Worm (Caenorhabditis elegans) whole organism, late embryonic: ENCODE results near the gene C13F10.8.

Experiments
- C08G9.2 ChIP-seq: sonication (generic microtip); optimal IDR thresholded peaks from 2 replicates; lab custom pipeline; 2016; ENCODE audit warnings: mild to moderate bottlenecking, missing genetic modification characterization, moderate library complexity, missing compliant biosample characterization
- C38D4.7 ChIP-seq: fragments of 200-800 bp; sonication (Bioruptor generic); optimal IDR thresholded peaks from 2 replicates; lab custom pipeline; 2018; ENCODE audit warnings: mild to moderate bottlenecking, missing genetic modification characterization, moderate library complexity, missing compliant biosample characterization
- Y22D7AL.16 ChIP-seq: sonication (generic microtip); optimal IDR thresholded peaks from 2 replicates; lab custom pipeline; 2016; ENCODE audit warnings: missing genetic modification characterization, missing compliant biosample characterization
- ahr-1 ChIP-seq: sonication (generic microtip); optimal IDR thresholded peaks from 2 replicates; lab custom pipeline; 2016; ENCODE audit warnings: missing genetic modification characterization, missing compliant biosample characterization
- ama-1 ChIP-seq: fragments of 150-350 bp; optimal IDR thresholded peaks from 2 replicates; lab custom pipeline; 2014
- ceh-19 ChIP-seq: fragments of 200-800 bp; sonication (Bioruptor generic); optimal IDR thresholded peaks from 2 replicates; lab custom pipeline; 2018; ENCODE audit warnings: mild to moderate bottlenecking, missing genetic modification characterization, missing compliant biosample characterization
- ceh-22 ChIP-seq: sonication (generic microtip); optimal IDR thresholded peaks from 2 replicates; lab custom pipeline; 2017; ENCODE audit warnings: missing biosample characterization, missing genetic modification characterization
- ceh-24 ChIP-seq: sonication (generic microtip); optimal IDR thresholded peaks from 2 replicates; lab custom pipeline; 2016; ENCODE audit warnings: mild to moderate bottlenecking, missing genetic modification characterization, missing compliant biosample characterization
- ceh-30 ChIP-seq: fragments of 150-350 bp; optimal IDR thresholded peaks from 2 replicates; lab custom pipeline; 2014; ENCODE audit warnings: missing biosample characterization, missing genetic modification characterization
- ceh-34 ChIP-seq: sonication (generic microtip); optimal IDR thresholded peaks from 2 replicates; lab custom pipeline; 2016; ENCODE audit warnings: mild to moderate bottlenecking, missing genetic modification characterization, missing compliant biosample characterization
- ceh-48 ChIP-seq: sonication (generic microtip); optimal IDR thresholded peaks from 2 replicates; lab custom pipeline; 2016; ENCODE audit warnings: missing genetic modification characterization, inconsistent platforms, missing compliant biosample characterization
- che-1 ChIP-seq: sonication (generic microtip); optimal IDR thresholded peaks from 2 replicates; lab custom pipeline; 2016; ENCODE audit warnings: mild to moderate bottlenecking, missing genetic modification characterization, missing compliant biosample characterization
- elt-2 ChIP-seq: sonication (generic microtip); optimal IDR thresholded peaks from 2 replicates; lab custom pipeline; 2016; ENCODE audit warnings: missing genetic modification reagents, missing genetic modification characterization, missing compliant biosample characterization
- elt-4 ChIP-seq: sonication (generic microtip); optimal IDR thresholded peaks from 2 replicates; lab custom pipeline; 2016; ENCODE audit warnings: missing genetic modification characterization, missing compliant biosample characterization
- fkh-10 ChIP-seq: fragments of 150-350 bp; optimal IDR thresholded peaks from 2 replicates; lab custom pipeline; 2014; ENCODE audit warnings: missing biosample characterization, missing genetic modification reagents, missing genetic modification characterization
- hlh-15 ChIP-seq: sonication (generic microtip); optimal IDR thresholded peaks from 2 replicates; lab custom pipeline; 2016; ENCODE audit warnings: missing genetic modification characterization, missing compliant biosample characterization
- hlh-30 ChIP-seq: sonication (generic microtip); optimal IDR thresholded peaks from 2 replicates; lab custom pipeline; 2017; ENCODE audit warnings: antibody characterized with exemption, missing genetic modification characterization, missing compliant biosample characterization; ENCODE audit not compliant: insufficient read depth
- lim-6 ChIP-seq: sonication (generic microtip); optimal IDR thresholded peaks from 2 replicates; lab custom pipeline; 2016; ENCODE audit warnings: missing genetic modification characterization, missing compliant biosample characterization
- lin-11 ChIP-seq: fragments of 200-800 bp; sonication (Bioruptor generic); optimal IDR thresholded peaks from 2 replicates; lab custom pipeline; 2018; ENCODE audit warnings: mild to moderate bottlenecking, missing genetic modification characterization, missing compliant biosample characterization
- nfya-1 ChIP-seq: sonication (generic microtip); optimal IDR thresholded peaks from 2 replicates; lab custom pipeline; 2017; ENCODE audit warnings: missing genetic modification characterization, mild to moderate bottlenecking, missing compliant biosample characterization, antibody characterized with exemption, moderate library complexity
- nhr-11 ChIP-seq: fragments of 150-350 bp; optimal IDR thresholded peaks from 2 replicates; lab custom pipeline; 2014; ENCODE audit warnings: missing biosample characterization, missing genetic modification characterization
- pag-3 ChIP-seq: sonication (generic microtip); optimal IDR thresholded peaks from 2 replicates; lab custom pipeline; 2016; ENCODE audit warnings: missing compliant biosample characterization, missing genetic modification characterization, borderline replicate concordance
- pat-9 ChIP-seq: fragments of 200-800 bp; sonication (Bioruptor generic); optimal IDR thresholded peaks from 2 replicates; lab custom pipeline; 2018; ENCODE audit warnings: mild to moderate bottlenecking, missing genetic modification characterization, moderate library complexity, missing compliant biosample characterization
- pax-1 ChIP-seq: fragments of 150-350 bp; optimal IDR thresholded peaks from 2 replicates; lab custom pipeline; 2014; ENCODE audit warnings: missing biosample characterization, missing genetic modification characterization
- pha-2 ChIP-seq: sonication (generic microtip); optimal IDR thresholded peaks from 2 replicates; lab custom pipeline; 2017; ENCODE audit warnings: mild to moderate bottlenecking, missing genetic modification characterization, missing compliant biosample characterization
- pha-4 ChIP-seq: fragments of 150-350 bp; optimal IDR thresholded peaks from 2 replicates; lab custom pipeline; 2018; ENCODE audit warnings: missing biosample characterization, missing genetic modification reagents, missing genetic modification characterization
- pros-1 ChIP-seq: fragments of 150-350 bp; optimal IDR thresholded peaks from 2 replicates; lab custom pipeline; 2014; ENCODE audit warnings: missing biosample characterization, missing genetic modification reagents, missing genetic modification characterization
- sox-2 ChIP-seq: fragments of 200-800 bp; sonication (Bioruptor generic); IDR thresholded peaks from 2 replicates; pipeline ENCODE4 v1.3.6; 2022; ENCODE audit warnings: missing genetic modification reagents, missing genetic modification characterization, missing compliant biosample characterization
- syd-9 ChIP-seq: sonication (generic microtip); optimal IDR thresholded peaks from 2 replicates; lab custom pipeline; 2016; ENCODE audit warnings: mild to moderate bottlenecking, missing genetic modification characterization, moderate library complexity, missing compliant biosample characterization
- tbx-2 ChIP-seq: sonication (generic microtip); optimal IDR thresholded peaks from 2 replicates; lab custom pipeline; 2016; ENCODE audit warnings: missing genetic modification characterization, missing compliant biosample characterization
- tbx-7 ChIP-seq: sonication (generic microtip); optimal IDR thresholded peaks from 2 replicates; lab custom pipeline; 2016; ENCODE audit warnings: missing genotype, missing genetic modification characterization, missing compliant biosample characterization
- unc-55 ChIP-seq: sonication (generic microtip); optimal IDR thresholded peaks from 2 replicates; lab custom pipeline; 2017; ENCODE audit warnings: missing biosample characterization, missing genetic modification reagents, missing genetic modification characterization

C13F10.8 gene

ce11 chrV:7194818-7195217 is 26.0 kb downstream of the C13F10.8 start:
- TF ChIP-seq elt-2 (tag; lab: Kevin White, UChicago) (no peak), tbx-7 (tag; lab: Kevin White, UChicago) (no peak)

ce11 chrV:7193562-7193961 is 27.3 kb downstream of the C13F10.8 start, which contains the start of gene F09G2.8:
Gene F09G2.8 (minus strand): TSS chrV:7193662.
- TF ChIP-seq Y22D7AL.16 (tag; lab: Kevin White, UChicago), result no peak
- no peak for TF ChIP-seq hlh-30 (tag; lab: Kevin White, UChicago)
- no peak for TF ChIP-seq tbx-7 (tag; lab: Kevin White, UChicago)
- TF ChIP-seq fkh-10 (GFP tag; lab: Kevin White, UChicago), result no peak
- no peak for TF ChIP-seq ahr-1 (tag; lab: Kevin White, UChicago)
- TF ChIP-seq lim-6, result no peak
- no peak for TF ChIP-seq C08G9.2 (tag; lab: Kevin White, UChicago)
- TF ChIP-seq ceh-22 (tag; lab: Kevin White, UChicago), result no peak
- no peak for TF ChIP-seq elt-4 (tag; lab: Kevin White, UChicago)
- TF ChIP-seq pros-1 (tag; lab: Kevin White, UChicago), result no peak
- no peak for TF ChIP-seq che-1
- TF ChIP-seq lin-11 (tag; lab: Kevin White, UChicago), result no peak
- no peak for TF ChIP-seq nfya-1 (tag; lab: Kevin White, UChicago)
- TF ChIP-seq ceh-34 (tag; lab: Kevin White, UChicago), result no peak
- TF ChIP-seq syd-9, result no peak
- no peak for TF ChIP-seq pag-3 (tag; lab: Kevin White, UChicago)

ce11 chrV:7187295-7187694 is 33.5 kb downstream of the C13F10.8 start:
- TF ChIP-seq elt-4 (tag; lab: Kevin White, UChicago) (no peak), unc-55 (GFP tag; lab: Kevin White, UChicago) (no peak), lim-6 (no peak), ceh-48 (tag; lab: Kevin White, UChicago) (no peak), fkh-10 (GFP tag; lab: Kevin White, UChicago) (no peak), ceh-24 (tag; lab: Kevin White, UChicago) (no peak), lin-11 (tag; lab: Kevin White, UChicago) (no peak), hlh-15 (tag; lab: Kevin White, UChicago) (no peak), che-1 (no peak), tbx-7 (tag; lab: Kevin White, UChicago) (no peak), pax-1 (tag; lab: Kevin White, UChicago) (no peak), tbx-2 (tag; lab: Kevin White, UChicago) (no peak)

ce11 chrV:7186599-7186998 is 34.2 kb downstream of the C13F10.8 start:
- TF ChIP-seq hlh-30 (tag; lab: Kevin White, UChicago), result no peak
- TF ChIP-seq nhr-11, result no peak
- no peak for TF ChIP-seq C08G9.2 (tag; lab: Kevin White, UChicago)
- TF ChIP-seq, all 69 proteins: peak for 0

- TF ChIP-seq pax-1 (tag; lab: Kevin White, UChicago), result no peak
- TF ChIP-seq elt-2 (tag; lab: Kevin White, UChicago), result no peak
- no peak for TF ChIP-seq ceh-30 (tag; lab: Kevin White, UChicago)
- TF ChIP-seq syd-9, result no peak
- no peak for TF ChIP-seq nhr-11
- TF ChIP-seq ama-1 (lab: Kevin White, UChicago), result no peak
- no peak for TF ChIP-seq C08G9.2 (tag; lab: Kevin White, UChicago)
- no peak for TF ChIP-seq C38D4.7 (GFP tag; lab: Kevin White, UChicago)
- TF ChIP-seq pha-2 (tag; lab: Kevin White, UChicago), result no peak
- TF ChIP-seq pat-9 (tag; lab: Kevin White, UChicago), result no peak
Measured at ce11 chrV:7184549-7184948, 36.3 kb downstream of the C13F10.8 start, which contains the start of gene pitr-5. Gene pitr-5 (plus strand): TSS chrV:7184849.

ce11 chrV:7178843-7179242 is 42.0 kb downstream of the C13F10.8 start, which contains the start of gene cpsf-2:
Gene cpsf-2 (plus strand): TSS chrV:7179172.
- TF ChIP-seq sox-2 (GFP tag; lab: Robert Waterston, UW) (no peak), C08G9.2 (tag; lab: Kevin White, UChicago) (no peak), che-1 (no peak), pha-4 (tag; lab: Kevin White, UChicago) (no peak), ceh-19 (GFP tag; lab: Kevin White, UChicago) (no peak)
